Fruit fly (Drosophila melanogaster): ENCODE results near the gene tna.

Gene tna

dm6 chr3L:10849620-10850302 is 14.4 kb downstream of the tna start (continued):
- TF ChIP-seq knrl (GFP tag; IDR thresholded peaks at IDR 0.05; ENCODE audit: partially characterized antibody) (no peak), Fer2 (tag; optimal IDR thresholded peaks at IDR 0.05) (no peak), CG10979 (tag; optimal IDR thresholded peaks at IDR 0.05) (peak; percentile 62), zf30C (GFP tag; optimal IDR thresholded peaks at IDR 0.05) (peak; percentile 17), Awh (GFP tag; IDR thresholded peaks at IDR 0.05) (peak; percentile 17; the same call in 1 of the 2 replicates), slp2 (GFP tag; optimal IDR thresholded peaks at IDR 0.05) (no peak), nmo (GFP tag; optimal IDR thresholded peaks at IDR 0.05) (peak; percentile 17), CG11504 (tag; optimal IDR thresholded peaks at IDR 0.05) (peak; percentile 32), stwl (tag; optimal IDR thresholded peaks at IDR 0.05) (peak; percentile 13), CG30403 (GFP tag; optimal IDR thresholded peaks at IDR 0.05) (peak; percentile 24), tin (GFP tag; optimal IDR thresholded peaks at IDR 0.05) (peak; percentile 2)

dm6 chr3L:10851107-10851762 is 15.9 kb downstream of the tna start:
- TF ChIP-seq dan (GFP tag; IDR thresholded peaks at IDR 0.05): no peak
- no peak for TF ChIP-seq otp (GFP tag; IDR thresholded peaks at IDR 0.05)
- TF ChIP-seq crc (GFP tag; optimal IDR thresholded peaks at IDR 0.05): no peak
- TF ChIP-seq Doc3 (GFP tag; IDR thresholded peaks at IDR 0.05; ENCODE audit: partially characterized antibody): no peak
- no peak for TF ChIP-seq fd96Cb (tag; optimal IDR thresholded peaks at IDR 0.05)
- TF ChIP-seq Jarid2 (GFP tag; optimal IDR thresholded peaks at IDR 0.05): no peak
- TF ChIP-seq CG15514 (GFP tag; optimal IDR thresholded peaks at IDR 0.05): no peak
- TF ChIP-seq HmgZ (tag; optimal IDR thresholded peaks at IDR 0.05): no peak
- TF ChIP-seq cad (GFP tag; optimal IDR thresholded peaks at IDR 0.05): no peak
- no peak for TF ChIP-seq CG15269 (tag; optimal IDR thresholded peaks at IDR 0.05)
- TF ChIP-seq chn (GFP tag; optimal IDR thresholded peaks at IDR 0.05): no peak
- no peak for TF ChIP-seq Six4 (GFP tag; optimal IDR thresholded peaks at IDR 0.05)
- TF ChIP-seq CG8359 (GFP tag; optimal IDR thresholded peaks at IDR 0.05; ENCODE audit: borderline replicate concordance): no peak
- TF ChIP-seq CG12391 (tag; optimal IDR thresholded peaks at IDR 0.05): no peak
- peak; percentile 97 for TF ChIP-seq kni (GFP tag; optimal IDR thresholded peaks at IDR 0.05)
- TF ChIP-seq CG12744 (GFP tag; optimal IDR thresholded peaks at IDR 0.05): no peak
- no peak for TF ChIP-seq Mes4 (GFP tag; optimal IDR thresholded peaks at IDR 0.05)
- peak; percentile 87 for TF ChIP-seq ac (GFP tag; optimal IDR thresholded peaks at IDR 0.05)
- TF ChIP-seq stc (GFP tag; IDR thresholded peaks at IDR 0.05): 0 out of 2 replicates have a peak, but pooled peaks have one; percentile 7
- no peak for TF ChIP-seq CG5245 (GFP tag; optimal IDR thresholded peaks at IDR 0.05)
- peak; percentile 5 for TF ChIP-seq CG15601 (tag; optimal IDR thresholded peaks at IDR 0.05)
- TF ChIP-seq zf30C (GFP tag; optimal IDR thresholded peaks at IDR 0.05): no peak
- TF ChIP-seq Lpt (GFP tag; optimal IDR thresholded peaks at IDR 0.05): peak; percentile 2
- no peak for TF ChIP-seq CG11696 (GFP tag; IDR thresholded peaks at IDR 0.05)
- TF ChIP-seq Hey (tag; optimal IDR thresholded peaks at IDR 0.05): no peak
- no peak for TF ChIP-seq CG14014 (GFP tag; IDR thresholded peaks at IDR 0.05)
- TF ChIP-seq CG3407 (GFP tag; optimal IDR thresholded peaks at IDR 0.05): no peak
- TF ChIP-seq Drgx (GFP tag; IDR thresholded peaks at IDR 0.05): 0 out of 2 replicates have a peak, but pooled peaks have one; percentile 6
- TF ChIP-seq gfzf (GFP tag; optimal IDR thresholded peaks at IDR 0.05): no peak
- no peak for TF ChIP-seq ci (GFP tag; IDR thresholded peaks at IDR 0.05)
- peak; percentile 5 for TF ChIP-seq CG17912 (GFP tag; optimal IDR thresholded peaks at IDR 0.05)
- no peak for TF ChIP-seq CG10147 (GFP tag; optimal IDR thresholded peaks at IDR 0.05)
- peak; percentile 63 for TF ChIP-seq nerfin-1 (tag; optimal IDR thresholded peaks at IDR 0.05)
- TF ChIP-seq p53 (GFP tag; optimal IDR thresholded peaks at IDR 0.05): no peak
- no peak for TF ChIP-seq CG4404 (GFP tag; IDR thresholded peaks at IDR 0.05)
- TF ChIP-seq CG1792 (GFP tag; optimal IDR thresholded peaks at IDR 0.05): no peak
- TF ChIP-seq Oaz (GFP tag; IDR thresholded peaks at IDR 0.05): no peak
- no peak for TF ChIP-seq pita (GFP tag; optimal IDR thresholded peaks at IDR 0.05)

Measured in whole organism, embryonic.